Fruit fly (Drosophila melanogaster) whole organism, embryonic: Measurements from ENCODE around the gene CG32161.

Source experiments
- Adf1 ChIP-seq: fragments of 200-800 bp; sonication (Bioruptor generic); IDR thresholded peaks from 2 replicates; pipeline ENCODE4 v1.3.6; 2022; ENCODE audit warnings: missing biosample characterization, missing genetic modification characterization
- Atf6 ChIP-seq: fragments of 200-800 bp; sonication (Bioruptor generic); IDR thresholded peaks from 2 replicates; pipeline ENCODE4 v1.3.6; 2022; ENCODE audit warnings: missing biosample characterization, missing genetic modification characterization
- CG10267 ChIP-seq: fragments of 200-800 bp; sonication (Bioruptor generic); optimal IDR thresholded peaks from 2 replicates; lab custom pipeline; 2018; ENCODE audit warnings: missing biosample characterization, mild to moderate bottlenecking, missing genetic modification characterization, moderate library complexity
- CG10366 ChIP-seq: fragments of 200-800 bp; sonication (Bioruptor generic); IDR thresholded peaks from 2 replicates; pipeline ENCODE4 v1.3.6; 2022; ENCODE audit warnings: missing biosample characterization, missing genetic modification characterization
- CG10979 ChIP-seq: fragments of 200-800 bp; sonication (Bioruptor generic); optimal IDR thresholded peaks from 2 replicates; lab custom pipeline; 2018; ENCODE audit warnings: missing biosample characterization, mild to moderate bottlenecking, missing genetic modification characterization, moderate library complexity
- CG11723 ChIP-seq: fragments of 200-800 bp; sonication (Bioruptor generic); optimal IDR thresholded peaks from 2 replicates; lab custom pipeline; 2017; ENCODE audit warnings: missing biosample characterization, mild to moderate bottlenecking, missing genetic modification characterization
- CG1233 ChIP-seq: fragments of 200-800 bp; sonication (Bioruptor generic); optimal IDR thresholded peaks from 4 replicates; lab custom pipeline; 2018; ENCODE audit warnings: missing biosample characterization, mild to moderate bottlenecking, missing genetic modification characterization
- CG12744 ChIP-seq: fragments of 200-800 bp; sonication (Bioruptor generic); optimal IDR thresholded peaks from 2 replicates; lab custom pipeline; 2016; ENCODE audit warnings: missing biosample characterization, missing genetic modification characterization
- CG1602 ChIP-seq: fragments of 200-800 bp; sonication (Bioruptor generic); optimal IDR thresholded peaks from 3 replicates; lab custom pipeline; 2016; ENCODE audit warnings: missing biosample characterization, missing genetic modification characterization
- CG17829 ChIP-seq: fragments of 200-800 bp; optimal IDR thresholded peaks from 2 replicates; lab custom pipeline; 2019; ENCODE audit warnings: missing biosample characterization, mild to moderate bottlenecking, missing genetic modification characterization, moderate library complexity
- CG1792 ChIP-seq: fragments of 200-800 bp; sonication (Bioruptor generic); optimal IDR thresholded peaks from 2 replicates; lab custom pipeline; 2016; ENCODE audit warnings: missing biosample characterization, missing genetic modification characterization
- CG1832 ChIP-seq: fragments of 200-800 bp; sonication (Bioruptor generic); optimal IDR thresholded peaks from 2 replicates; lab custom pipeline; 2017; ENCODE audit warnings: missing biosample characterization, mild to moderate bottlenecking, missing genetic modification characterization, inconsistent platforms
- CG2712 ChIP-seq: fragments of 200-800 bp; optimal IDR thresholded peaks from 3 replicates; lab custom pipeline; 2019; ENCODE audit warnings: missing biosample characterization, mild to moderate bottlenecking, missing genetic modification characterization, moderate library complexity
- CG34376 ChIP-seq: fragments of 200-800 bp; sonication (Bioruptor generic); optimal IDR thresholded peaks from 2 replicates; lab custom pipeline; 2018; ENCODE audit warnings: missing biosample characterization, mild to moderate bottlenecking, missing genetic modification characterization
- CG4730 ChIP-seq: fragments of 200-800 bp; sonication (Bioruptor generic); IDR thresholded peaks from 2 replicates; pipeline ENCODE4 v1.3.6; 2022; ENCODE audit warnings: missing biosample characterization, missing genetic modification characterization
- CG6254 ChIP-seq: fragments of 200-800 bp; sonication (Bioruptor generic); optimal IDR thresholded peaks from 3 replicates; lab custom pipeline; 2017; ENCODE audit warnings: mild to moderate bottlenecking, missing biosample characterization, missing genetic modification reagents, missing genetic modification characterization
- CG7556 ChIP-seq: fragments of 200-800 bp; sonication (Bioruptor generic); optimal IDR thresholded peaks from 2 replicates; lab custom pipeline; 2017; ENCODE audit warnings: missing biosample characterization, mild to moderate bottlenecking, missing genetic modification characterization
- CG7745 ChIP-seq: fragments of 200-800 bp; sonication (Bioruptor generic); optimal IDR thresholded peaks from 2 replicates; lab custom pipeline; 2018; ENCODE audit warnings: missing biosample characterization, mild to moderate bottlenecking, missing genetic modification characterization, moderate library complexity
- CTCF ChIP-seq: fragments of 200-800 bp; sonication (Bioruptor generic); optimal IDR thresholded peaks from 2 replicates; lab custom pipeline; 2017; ENCODE audit warnings: missing biosample characterization, mild to moderate bottlenecking, missing genetic modification characterization, moderate library complexity
- D ChIP-seq, 2 experiments: fragments of 200-800 bp in 1 of 2; fragments of >200 bp in 1 of 2; sonication (Bioruptor generic) in 1 of 2; optimal IDR thresholded peaks; 2 replicates in 1 of 2; 3 replicates in 1 of 2; lab custom pipeline; 2017; ENCODE audit warnings: mild to moderate bottlenecking in 1 of 2, missing biosample characterization in 1 of 2, missing genetic modification characterization in 1 of 2, missing genetic modification reagents in 1 of 2
- Deaf1 ChIP-seq: fragments of 200-800 bp; optimal IDR thresholded peaks from 3 replicates; lab custom pipeline; 2019; ENCODE audit warnings: missing biosample characterization, mild to moderate bottlenecking, missing genetic modification characterization, moderate library complexity
- Dip2 ChIP-seq: fragments of 200-800 bp; sonication (Bioruptor generic); IDR thresholded peaks from 2 replicates; pipeline ENCODE4 v1.3.6; 2022; ENCODE audit warnings: missing biosample characterization, missing genetic modification characterization
- Dip3 ChIP-seq: fragments of 200-800 bp; sonication (Bioruptor generic); optimal IDR thresholded peaks from 3 replicates; lab custom pipeline; 2016; ENCODE audit warnings: missing biosample characterization, missing genetic modification characterization
- Fer1 ChIP-seq: fragments of 200-800 bp; sonication (Bioruptor generic); optimal IDR thresholded peaks from 2 replicates; lab custom pipeline; 2017; ENCODE audit warnings: missing biosample characterization, mild to moderate bottlenecking, missing genetic modification characterization
- H15 ChIP-seq: fragments of 200-800 bp; sonication (Bioruptor generic); IDR thresholded peaks from 3 replicates; pipeline ENCODE4 v1.3.6; 2022; ENCODE audit warnings: missing biosample characterization, missing genetic modification characterization
- Hr78 ChIP-seq, 2 experiments: fragments of 200-800 bp in 1 of 2; fragments of >200 bp in 1 of 2; sonication (Bioruptor generic) in 1 of 2; optimal IDR thresholded peaks; 2 replicates each; lab custom pipeline; 2017 to 2019; ENCODE audit warnings: missing biosample characterization in 2 of 2, missing genetic modification characterization in 2 of 2, mild to moderate bottlenecking in 1 of 2, moderate library complexity in 1 of 2
- Med ChIP-seq: fragments of 200-800 bp; sonication (Bioruptor generic); peaks from one replicate; lab custom pipeline; 2016; ENCODE audit warnings: missing biosample characterization, missing genetic modification characterization, mild to moderate bottlenecking, inconsistent platforms, moderate library complexity
- Nf-YA ChIP-seq: fragments of 200-800 bp; sonication (Bioruptor generic); IDR thresholded peaks from 2 replicates; pipeline ENCODE4 v1.3.6; 2022; ENCODE audit warnings: missing biosample characterization, missing genetic modification characterization
- Nf-YB ChIP-seq: fragments of 200-800 bp; sonication (Bioruptor generic); optimal IDR thresholded peaks from 3 replicates; lab custom pipeline; 2019; ENCODE audit warnings: missing biosample characterization, mild to moderate bottlenecking, missing genetic modification characterization, moderate library complexity
- Sry-β ChIP-seq: fragments of 200-800 bp; sonication (Bioruptor generic); optimal IDR thresholded peaks from 2 replicates; lab custom pipeline; 2018; ENCODE audit warnings: missing biosample characterization, mild to moderate bottlenecking, missing genetic modification characterization, moderate library complexity
- TFAM ChIP-seq: fragments of 200-800 bp; sonication (Bioruptor generic); optimal IDR thresholded peaks from 2 replicates; lab custom pipeline; 2017; ENCODE audit warnings: missing biosample characterization, missing genetic modification characterization, inconsistent platforms
- Usf ChIP-seq: fragments of 200-800 bp; sonication (Bioruptor generic); optimal IDR thresholded peaks from 2 replicates; lab custom pipeline; 2017; ENCODE audit warnings: missing genotype, missing biosample characterization, missing genetic modification characterization
- abd-A ChIP-seq: fragments of 200-800 bp; sonication (Bioruptor generic); optimal IDR thresholded peaks from 3 replicates; lab custom pipeline; 2019; ENCODE audit warnings: missing biosample characterization, mild to moderate bottlenecking, missing genetic modification characterization, moderate library complexity
- al ChIP-seq: fragments of 200-800 bp; sonication (Bioruptor generic); IDR thresholded peaks from 2 replicates; pipeline ENCODE4 v1.3.6; 2022; ENCODE audit warnings: missing biosample characterization, missing genetic modification characterization
- aop ChIP-seq: fragments of 200-800 bp; sonication (Bioruptor generic); IDR thresholded peaks from 2 replicates; pipeline ENCODE4 v1.3.6; 2022; ENCODE audit warnings: missing biosample characterization, missing genetic modification characterization
- btn ChIP-seq: fragments of 200-800 bp; sonication (Bioruptor generic); optimal IDR thresholded peaks from 2 replicates; lab custom pipeline; 2016; ENCODE audit warnings: missing biosample characterization, missing genetic modification characterization
- dm ChIP-seq: fragments of 200-800 bp; sonication (Bioruptor generic); optimal IDR thresholded peaks from 3 replicates; lab custom pipeline; 2016; ENCODE audit warnings: missing biosample characterization, missing genetic modification characterization
- ewg ChIP-seq: fragments of 200-800 bp; sonication (Bioruptor generic); optimal IDR thresholded peaks from 3 replicates; lab custom pipeline; 2017; ENCODE audit warnings: mild to moderate bottlenecking, missing biosample characterization, missing genetic modification reagents, missing genetic modification characterization
- fd64A ChIP-seq: fragments of 200-800 bp; sonication (Bioruptor generic); optimal IDR thresholded peaks from 3 replicates; lab custom pipeline; 2018; ENCODE audit warnings: missing biosample characterization, mild to moderate bottlenecking, missing genetic modification characterization
- hth ChIP-seq: fragments of >200 bp; optimal IDR thresholded peaks from 2 replicates; lab custom pipeline; 2017; ENCODE audit warnings: inconsistent platforms
- nerfin-2 ChIP-seq: fragments of 200-800 bp; sonication (Bioruptor generic); IDR thresholded peaks from 2 replicates; pipeline ENCODE4 v1.3.6; 2022; ENCODE audit warnings: missing biosample characterization, missing genetic modification characterization; ENCODE audit not compliant: partially characterized antibody
- odd ChIP-seq: fragments of 200-800 bp; sonication (Bioruptor generic); optimal IDR thresholded peaks from 2 replicates; lab custom pipeline; 2017; ENCODE audit warnings: missing biosample characterization, mild to moderate bottlenecking, missing genetic modification characterization
- p53 ChIP-seq: fragments of 200-800 bp; sonication (Bioruptor generic); optimal IDR thresholded peaks from 2 replicates; lab custom pipeline; 2016; ENCODE audit warnings: missing biosample characterization, missing genetic modification characterization
- phol ChIP-seq: fragments of 200-800 bp; sonication (Bioruptor generic); optimal IDR thresholded peaks from 3 replicates; lab custom pipeline; 2018; ENCODE audit warnings: missing biosample characterization, mild to moderate bottlenecking, missing genetic modification characterization, moderate library complexity
- pros ChIP-seq: fragments of 200-800 bp; sonication (Bioruptor generic); optimal IDR thresholded peaks from 3 replicates; lab custom pipeline; 2019; ENCODE audit warnings: missing biosample characterization, mild to moderate bottlenecking, missing genetic modification characterization, moderate library complexity
- row ChIP-seq: fragments of 200-800 bp; sonication (Bioruptor generic); IDR thresholded peaks from 3 replicates; pipeline ENCODE4 v1.3.6; 2022; ENCODE audit warnings: missing biosample characterization, missing genetic modification characterization
- sd ChIP-seq: fragments of 200-800 bp; sonication (Bioruptor generic); optimal IDR thresholded peaks from 3 replicates; lab custom pipeline; 2018; ENCODE audit warnings: missing biosample characterization, mild to moderate bottlenecking, missing genetic modification characterization, moderate library complexity
- tll ChIP-seq, 2 experiments: fragments of 200-800 bp in 1 of 2; fragments of >200 bp in 1 of 2; sonication (Bioruptor generic) in 1 of 2; optimal IDR thresholded peaks; 2 replicates each; lab custom pipeline; 2017 to 2019; ENCODE audit warnings: missing biosample characterization in 2 of 2, missing genetic modification characterization in 2 of 2, mild to moderate bottlenecking in 1 of 2, moderate library complexity in 1 of 2
- trh ChIP-seq: fragments of 200-800 bp; sonication (Bioruptor generic); optimal IDR thresholded peaks from 2 replicates; lab custom pipeline; 2016; ENCODE audit warnings: missing biosample characterization, missing genetic modification characterization
- yki ChIP-seq: fragments of >200 bp; optimal IDR thresholded peaks from 3 replicates; lab custom pipeline; 2018

Gene CG32161

DNA sequence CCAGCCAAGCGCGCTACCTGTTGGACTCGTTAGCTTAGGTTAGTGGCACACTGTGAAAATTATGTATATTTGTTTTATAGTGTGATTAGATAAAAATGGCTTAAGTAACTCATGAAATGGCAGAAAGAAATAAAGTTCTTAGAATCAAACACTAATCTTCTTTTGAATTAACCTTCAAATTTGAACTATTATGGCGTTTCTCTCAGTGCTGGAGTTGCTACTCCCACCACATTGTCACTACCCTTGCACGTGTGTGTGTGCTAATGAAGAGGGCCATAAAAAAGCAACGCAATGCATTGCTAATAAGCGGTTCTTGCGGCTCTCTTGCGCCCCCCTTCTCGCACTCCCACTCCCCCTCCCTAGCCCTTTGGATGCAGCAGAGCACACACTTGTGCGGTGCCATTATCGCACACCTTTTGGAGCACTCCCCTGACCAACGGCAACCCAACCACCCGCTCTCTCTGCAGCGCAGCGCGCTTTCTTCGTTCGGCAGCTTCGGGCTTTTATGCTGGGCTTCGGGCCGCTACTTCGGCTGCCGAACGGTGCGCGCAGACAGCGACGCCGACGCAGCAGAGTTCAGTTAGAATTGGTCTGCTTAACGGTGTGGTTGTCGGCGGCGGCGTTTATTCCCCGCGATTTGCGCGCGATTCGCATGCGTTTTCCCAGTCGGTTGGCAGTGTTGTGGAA is 44.8 kb downstream of the CG32161 start (continued):
- TF ChIP-seq tll (GFP tag; optimal IDR thresholded peaks at IDR 0.05; lab: Kevin White, UChicago) = no peak
- peak; percentile 88 for TF ChIP-seq fd64A (GFP tag; lab: Kevin White, UChicago)
- TF ChIP-seq phol = peak; percentile 93
- TF ChIP-seq Hr78 (GFP tag; optimal IDR thresholded peaks at IDR 0.05; lab: Kevin White, UChicago) = peak in 1 of 2 experiments; percentile 88
- TF ChIP-seq Deaf1 = peak; percentile 100
- no peak for TF ChIP-seq hth (lab: Kevin White, UChicago)
- peak; percentile 56 for TF ChIP-seq CTCF (GFP tag; lab: Kevin White, UChicago)
- TF ChIP-seq CG4730 = peak; percentile 84
- TF ChIP-seq H15 = peak; percentile 92
- peak; percentile 92 for TF ChIP-seq CG7556 (GFP tag; lab: Kevin White, UChicago)
- TF ChIP-seq CG11723 (GFP tag; lab: Kevin White, UChicago) = peak; percentile 85
- TF ChIP-seq sd (tag; lab: Kevin White, UChicago) = peak; percentile 25
- peak; percentile 95 for TF ChIP-seq CG10979 (tag; lab: Kevin White, UChicago)
- peak; percentile 38; the same call in 1 of the 2 replicates for TF ChIP-seq al (GFP tag; lab: Robert Waterston, UW)
- TF ChIP-seq CG10366 (GFP tag; lab: Robert Waterston, UW) = peak; percentile 95
- TF ChIP-seq CG6254 (GFP tag; lab: Kevin White, UChicago) = peak; percentile 92
- peak; percentile 57 for TF ChIP-seq Sry-β (GFP tag; lab: Kevin White, UChicago)
- peak; percentile 77 for TF ChIP-seq CG1792 (GFP tag; lab: Kevin White, UChicago)
- no peak for TF ChIP-seq CG7745 (tag; lab: Kevin White, UChicago)
- TF ChIP-seq ewg (GFP tag; lab: Kevin White, UChicago) = peak; percentile 73
- TF ChIP-seq odd (GFP tag; lab: Kevin White, UChicago) = peak; percentile 79
- TF ChIP-seq Adf1 (GFP tag; lab: Robert Waterston, UW) = peak; percentile 98
- peak; percentile 36 for TF ChIP-seq CG34376 (GFP tag; lab: Kevin White, UChicago)
- TF ChIP-seq CG12744 (GFP tag; lab: Kevin White, UChicago) = peak; percentile 54
- TF ChIP-seq yki = no peak
- TF ChIP-seq CG2712 = peak; percentile 94
- peak; percentile 93 for TF ChIP-seq Nf-YA
- TF ChIP-seq dm (GFP tag; lab: Kevin White, UChicago) = peak; percentile 84
- peak; percentile 84 for TF ChIP-seq Atf6 (GFP tag; lab: Robert Waterston, UW)
- peak; percentile 66 for TF ChIP-seq Usf (GFP tag; lab: Kevin White, UChicago)
- peak; percentile 66 for TF ChIP-seq TFAM (GFP tag; lab: Kevin White, UChicago)
- peak; percentile 61 for TF ChIP-seq trh
- TF ChIP-seq Dip3 (GFP tag; lab: Kevin White, UChicago) = no peak
- peak; percentile 92 for TF ChIP-seq pros (GFP tag; lab: Kevin White, UChicago)
- TF ChIP-seq CG17829 (tag; lab: Kevin White, UChicago) = peak; percentile 92
- TF ChIP-seq Med (GFP tag; lab: Kevin White, UChicago) = peak; percentile 95
- TF ChIP-seq Dip2 = no peak
- peak; percentile 53 for TF ChIP-seq abd-A
- TF ChIP-seq CG1602 (GFP tag; lab: Kevin White, UChicago) = peak; percentile 91
- peak; percentile 75 for TF ChIP-seq Fer1
- peak; percentile 83 for TF ChIP-seq CG1233 (GFP tag; lab: Kevin White, UChicago)
- TF ChIP-seq aop (GFP tag; lab: Robert Waterston, UW) = no peak
- TF ChIP-seq CG1832 (GFP tag; lab: Kevin White, UChicago) = no peak
- TF ChIP-seq CG10267 = peak; percentile 85
- no peak for TF ChIP-seq D (optimal IDR thresholded peaks at IDR 0.05; lab: Kevin White, UChicago)
- TF ChIP-seq D (GFP tag; optimal IDR thresholded peaks at IDR 0.05; lab: Kevin White, UChicago) = peak; percentile 94
- peak; percentile 74 for TF ChIP-seq p53 (GFP tag; lab: Kevin White, UChicago)
- peak; percentile 93 for TF ChIP-seq row
- no peak for TF ChIP-seq nerfin-2 (GFP tag; lab: Robert Waterston, UW)
- TF ChIP-seq btn (GFP tag; lab: Kevin White, UChicago) = peak; percentile 83
- TF ChIP-seq Nf-YB (GFP tag; lab: Kevin White, UChicago) = peak; percentile 69
